Worm (Caenorhabditis elegans) whole organism, young adult: ENCODE data around the gene grp-1.

ENCODE experiments used
- B0035.1 ChIP-seq: sonication (generic microtip); optimal IDR thresholded peaks from 2 replicates; lab custom pipeline; 2016; ENCODE audit warnings: missing genetic modification characterization, mild to moderate bottlenecking, missing compliant biosample characterization, missing genotype, missing genetic modification reagents
- B0261.1 ChIP-seq: sonication (generic microtip); optimal IDR thresholded peaks from 2 replicates; lab custom pipeline; 2016; ENCODE audit warnings: mild to moderate bottlenecking, missing genetic modification characterization, moderate library complexity, missing compliant biosample characterization
- F39B2.1 ChIP-seq: fragments of 200-800 bp; sonication (Bioruptor generic); IDR thresholded peaks from 2 replicates; pipeline ENCODE4 v1.3.6; 2022; ENCODE audit warnings: missing genetic modification reagents, missing genetic modification characterization, missing compliant biosample characterization
- dpff-1 ChIP-seq: sonication (generic microtip); optimal IDR thresholded peaks from 2 replicates; lab custom pipeline; 2017; ENCODE audit warnings: mild to moderate bottlenecking, missing genetic modification characterization, missing compliant biosample characterization
- let-607 ChIP-seq, 2 experiments: fragments of 200-800 bp in 1 of 2; sonication (Bioruptor generic) in 1 of 2; sonication (generic microtip) in 1 of 2; optimal IDR thresholded peaks; 2 replicates each; lab custom pipeline; 2016 to 2018; ENCODE audit warnings: mild to moderate bottlenecking in 2 of 2, missing compliant biosample characterization in 2 of 2, missing genetic modification characterization in 2 of 2, moderate library complexity in 2 of 2, missing genotype in 1 of 2
- lsl-1 ChIP-seq: fragments of 200-800 bp; sonication (Bioruptor generic); optimal IDR thresholded peaks from 2 replicates; lab custom pipeline; 2018; ENCODE audit warnings: mild to moderate bottlenecking, missing genetic modification characterization, moderate library complexity, missing compliant biosample characterization
- rcor-1 ChIP-seq: fragments of 200-800 bp; sonication (Bioruptor generic); IDR thresholded peaks from 2 replicates; pipeline ENCODE4 v1.3.6; 2022; ENCODE audit warnings: missing genetic modification reagents, missing genetic modification characterization, missing compliant biosample characterization
- unc-130 ChIP-seq: sonication (generic microtip); optimal IDR thresholded peaks from 2 replicates; lab custom pipeline; 2016; ENCODE audit warnings: missing genetic modification reagents, missing genetic modification characterization, missing compliant biosample characterization

ce11 chrIII:8044717-8045116 lies 40.8 kb upstream of the grp-1 start, which contains the start of gene spcs-3:
- TF ChIP-seq unc-130 (GFP tag; lab: Kevin White, UChicago) (no peak), rcor-1 (GFP tag; lab: Robert Waterston, UW) (no peak), dpff-1 (tag; lab: Kevin White, UChicago) (no peak), B0035.1 (tag; lab: Kevin White, UChicago) (no peak), F39B2.1 (GFP tag; lab: Robert Waterston, UW) (no peak), lsl-1 (GFP tag; lab: Kevin White, UChicago) (no peak), let-607 (tag; optimal IDR thresholded peaks at IDR 0.05; lab: Kevin White, UChicago) (no peak), B0261.1 (tag; lab: Kevin White, UChicago) (no peak)
